Fruit fly (Drosophila melanogaster) whole organism, embryonic: Measurements from ENCODE around the gene CG44405.

Experiments
- Atf6 ChIP-seq: fragments of 200-800 bp; sonication (Bioruptor generic); IDR thresholded peaks from 2 replicates; pipeline ENCODE4 v1.3.6; 2022; ENCODE audit warnings: missing biosample characterization, missing genetic modification characterization
- BEAF-32 ChIP-seq: fragments of 200-800 bp; sonication (Bioruptor generic); optimal IDR thresholded peaks from 3 replicates; lab custom pipeline; 2017; ENCODE audit warnings: missing biosample characterization, missing genetic modification characterization, mild to moderate bottlenecking, moderate library complexity, missing genetic modification reagents
- CG10321 ChIP-seq: fragments of 200-800 bp; sonication (Bioruptor generic); IDR thresholded peaks from 2 replicates; pipeline ENCODE4 v1.3.6; 2022; ENCODE audit warnings: missing biosample characterization, missing genetic modification characterization
- CG10366 ChIP-seq: fragments of 200-800 bp; sonication (Bioruptor generic); IDR thresholded peaks from 2 replicates; pipeline ENCODE4 v1.3.6; 2022; ENCODE audit warnings: missing biosample characterization, missing genetic modification characterization
- CG13296 ChIP-seq: fragments of 200-800 bp; sonication (Bioruptor generic); optimal IDR thresholded peaks from 3 replicates; lab custom pipeline; 2018; ENCODE audit warnings: missing biosample characterization, mild to moderate bottlenecking, missing genetic modification characterization
- CG14710 ChIP-seq: fragments of 200-800 bp; sonication (Bioruptor generic); optimal IDR thresholded peaks from 3 replicates; lab custom pipeline; 2019; ENCODE audit warnings: missing biosample characterization, mild to moderate bottlenecking, missing genetic modification characterization, moderate library complexity
- CG15011 ChIP-seq: fragments of 200-800 bp; sonication (Bioruptor generic); optimal IDR thresholded peaks from 3 replicates; lab custom pipeline; 2018; ENCODE audit warnings: missing biosample characterization, mild to moderate bottlenecking, missing genetic modification characterization
- CG16863 ChIP-seq: fragments of 200-800 bp; sonication (Bioruptor generic); optimal IDR thresholded peaks from 3 replicates; lab custom pipeline; 2016; ENCODE audit warnings: missing biosample characterization, missing genetic modification characterization
- CG17612 ChIP-seq: fragments of 200-800 bp; sonication (Bioruptor generic); IDR thresholded peaks from 2 replicates; pipeline ENCODE4 v1.3.6; 2022; ENCODE audit warnings: missing biosample characterization, missing genetic modification characterization
- CG1832 ChIP-seq: fragments of 200-800 bp; sonication (Bioruptor generic); optimal IDR thresholded peaks from 2 replicates; lab custom pipeline; 2017; ENCODE audit warnings: missing biosample characterization, mild to moderate bottlenecking, missing genetic modification characterization, inconsistent platforms
- CG2120 ChIP-seq: fragments of 200-800 bp; sonication (Bioruptor generic); optimal IDR thresholded peaks from 3 replicates; lab custom pipeline; 2016; ENCODE audit warnings: missing biosample characterization, missing genetic modification characterization
- CG31441 ChIP-seq: fragments of 200-800 bp; sonication (Bioruptor generic); IDR thresholded peaks from 2 replicates; pipeline ENCODE4 v1.3.6; 2022; ENCODE audit warnings: missing biosample characterization, missing genetic modification characterization
- CG32532 ChIP-seq: fragments of 200-800 bp; sonication (Bioruptor generic); IDR thresholded peaks from 2 replicates; pipeline ENCODE4 v1.3.6; 2022; ENCODE audit warnings: missing biosample characterization, missing genetic modification characterization
- CG4328 ChIP-seq: fragments of 200-800 bp; sonication (Bioruptor generic); optimal IDR thresholded peaks from 3 replicates; lab custom pipeline; 2017; ENCODE audit warnings: missing biosample characterization, missing genetic modification reagents, missing genetic modification characterization
- CG4820 ChIP-seq: fragments of 200-800 bp; sonication (Bioruptor generic); optimal IDR thresholded peaks from 3 replicates; lab custom pipeline; 2016; ENCODE audit warnings: missing biosample characterization, missing genetic modification characterization
- CG4854 ChIP-seq: fragments of 200-800 bp; sonication (Bioruptor generic); optimal IDR thresholded peaks from 2 replicates; lab custom pipeline; 2016; ENCODE audit warnings: missing biosample characterization, missing genetic modification characterization, inconsistent platforms
- CG6689 ChIP-seq: fragments of 200-800 bp; sonication (Bioruptor generic); IDR thresholded peaks from 2 replicates; pipeline ENCODE4 v1.3.6; 2022; ENCODE audit warnings: missing biosample characterization, missing genetic modification characterization
- CG7556 ChIP-seq: fragments of 200-800 bp; sonication (Bioruptor generic); optimal IDR thresholded peaks from 2 replicates; lab custom pipeline; 2017; ENCODE audit warnings: missing biosample characterization, mild to moderate bottlenecking, missing genetic modification characterization
- CG8359 ChIP-seq: fragments of 200-800 bp; sonication (Bioruptor generic); optimal IDR thresholded peaks from 2 replicates; lab custom pipeline; 2017; ENCODE audit warnings: missing biosample characterization, mild to moderate bottlenecking, missing genetic modification characterization, borderline replicate concordance
- CoRest ChIP-seq: fragments of 200-800 bp; sonication (Bioruptor generic); optimal IDR thresholded peaks from 3 replicates; lab custom pipeline; 2018; ENCODE audit warnings: missing biosample characterization, mild to moderate bottlenecking, missing genetic modification characterization, moderate library complexity
- Dp ChIP-seq: fragments of 200-800 bp; sonication (Bioruptor generic); optimal IDR thresholded peaks from 2 replicates; lab custom pipeline; 2018; ENCODE audit warnings: missing biosample characterization, mild to moderate bottlenecking, missing genetic modification characterization, moderate library complexity
- E2f1 ChIP-seq: fragments of 200-800 bp; sonication (Bioruptor generic); IDR thresholded peaks from 2 replicates; pipeline ENCODE4 v1.3.6; 2022; ENCODE audit warnings: missing biosample characterization, missing genetic modification characterization
- E2f2 ChIP-seq: fragments of 200-800 bp; sonication (Bioruptor generic); IDR thresholded peaks from 2 replicates; pipeline ENCODE4 v1.3.6; 2022; ENCODE audit warnings: missing biosample characterization, missing genetic modification characterization
- Fer3 ChIP-seq: fragments of 200-800 bp; sonication (Bioruptor generic); optimal IDR thresholded peaks from 2 replicates; lab custom pipeline; 2018; ENCODE audit warnings: missing biosample characterization, mild to moderate bottlenecking, missing genetic modification characterization, moderate library complexity
- HHEX ChIP-seq: fragments of 200-800 bp; sonication (Bioruptor generic); optimal IDR thresholded peaks from 3 replicates; lab custom pipeline; 2017; ENCODE audit warnings: missing biosample characterization, mild to moderate bottlenecking, missing genetic modification characterization, missing genetic modification reagents
- Hmr ChIP-seq: fragments of 200-800 bp; sonication (Bioruptor generic); optimal IDR thresholded peaks from 3 replicates; lab custom pipeline; 2017; ENCODE audit warnings: mild to moderate bottlenecking, missing biosample characterization, missing genetic modification reagents, missing genetic modification characterization
- Hr3 ChIP-seq: fragments of 200-800 bp; sonication (Bioruptor generic); optimal IDR thresholded peaks from 3 replicates; lab custom pipeline; 2016; ENCODE audit warnings: missing biosample characterization, missing genetic modification characterization
- Hr51 ChIP-seq, 2 experiments: fragments of 200-800 bp; sonication (Bioruptor generic); optimal IDR thresholded peaks; 2 replicates in 1 of 2; 3 replicates in 1 of 2; lab custom pipeline; 2016 to 2018; ENCODE audit warnings: missing biosample characterization in 2 of 2, missing genetic modification characterization in 2 of 2, mild to moderate bottlenecking in 1 of 2, moderate library complexity in 1 of 2
- Jarid2 ChIP-seq: fragments of 200-800 bp; sonication (Bioruptor generic); optimal IDR thresholded peaks from 3 replicates; lab custom pipeline; 2017; ENCODE audit warnings: mild to moderate bottlenecking, missing biosample characterization, missing genetic modification reagents, missing genetic modification characterization
- Max ChIP-seq: fragments of 200-800 bp; sonication (Bioruptor generic); optimal IDR thresholded peaks from 2 replicates; lab custom pipeline; 2016; ENCODE audit warnings: missing biosample characterization, mild to moderate bottlenecking, missing genetic modification characterization
- Nf-YC ChIP-seq: fragments of 200-800 bp; optimal IDR thresholded peaks from 3 replicates; lab custom pipeline; 2019; ENCODE audit warnings: missing biosample characterization, mild to moderate bottlenecking, missing genetic modification characterization, moderate library complexity
- Optix ChIP-seq: fragments of 200-800 bp; sonication (Bioruptor generic); IDR thresholded peaks from 3 replicates; pipeline ENCODE4 v1.3.6; 2022; ENCODE audit warnings: missing biosample characterization, missing genetic modification characterization
- YL-1 ChIP-seq: fragments of 200-800 bp; sonication (Bioruptor generic); optimal IDR thresholded peaks from 3 replicates; lab custom pipeline; 2017; ENCODE audit warnings: missing biosample characterization, mild to moderate bottlenecking, missing genetic modification characterization
- ara ChIP-seq: fragments of 200-800 bp; sonication (Bioruptor generic); IDR thresholded peaks from 2 replicates; pipeline ENCODE4 v1.3.6; 2022; ENCODE audit warnings: missing biosample characterization, missing genetic modification characterization
- chinmo ChIP-seq: fragments of 200-800 bp; sonication (Bioruptor generic); IDR thresholded peaks from 4 replicates; pipeline ENCODE4 v1.3.6; 2022; ENCODE audit warnings: missing biosample characterization, missing genetic modification characterization; ENCODE audit not compliant: partially characterized antibody
- dpn ChIP-seq, 2 experiments: fragments of 200-800 bp; sonication (Bioruptor generic); optimal IDR thresholded peaks; 3 replicates each; lab custom pipeline; 2016; ENCODE audit warnings: missing biosample characterization in 2 of 2, missing genetic modification characterization in 2 of 2
- ems ChIP-seq: fragments of 200-800 bp; sonication (Bioruptor generic); optimal IDR thresholded peaks from 3 replicates; lab custom pipeline; 2016; ENCODE audit warnings: missing biosample characterization, missing genetic modification characterization
- fd102C ChIP-seq: fragments of 200-800 bp; sonication (Bioruptor generic); optimal IDR thresholded peaks from 2 replicates; lab custom pipeline; 2018; ENCODE audit warnings: missing biosample characterization, mild to moderate bottlenecking, missing genetic modification characterization, moderate library complexity
- gem ChIP-seq: fragments of 200-800 bp; sonication (Bioruptor generic); optimal IDR thresholded peaks from 2 replicates; lab custom pipeline; 2019; ENCODE audit warnings: missing biosample characterization, mild to moderate bottlenecking, missing genetic modification characterization, moderate library complexity
- gt ChIP-seq: fragments of 200-800 bp; sonication (Bioruptor generic); IDR thresholded peaks from 2 replicates; pipeline ENCODE4 v1.3.6; 2022; ENCODE audit warnings: missing biosample characterization, missing genetic modification characterization
- jing ChIP-seq: fragments of 200-800 bp; sonication (Bioruptor generic); optimal IDR thresholded peaks from 2 replicates; lab custom pipeline; 2018; ENCODE audit warnings: missing biosample characterization, mild to moderate bottlenecking, missing genetic modification characterization
- maf-S ChIP-seq: fragments of 200-800 bp; sonication (Bioruptor generic); optimal IDR thresholded peaks from 2 replicates; lab custom pipeline; 2016; ENCODE audit warnings: missing biosample characterization, missing genetic modification characterization
- nerfin-1 ChIP-seq: fragments of 200-800 bp; sonication (Bioruptor generic); optimal IDR thresholded peaks from 3 replicates; lab custom pipeline; 2019; ENCODE audit warnings: missing biosample characterization, mild to moderate bottlenecking, missing genetic modification characterization, moderate library complexity
- onecut ChIP-seq: fragments of 200-800 bp; sonication (Bioruptor generic); IDR thresholded peaks from 2 replicates; pipeline ENCODE4 v1.3.6; 2022; ENCODE audit warnings: missing biosample characterization, missing genetic modification characterization
- sd ChIP-seq: fragments of 200-800 bp; sonication (Bioruptor generic); optimal IDR thresholded peaks from 3 replicates; lab custom pipeline; 2018; ENCODE audit warnings: missing biosample characterization, mild to moderate bottlenecking, missing genetic modification characterization, moderate library complexity
- sens-2 ChIP-seq: fragments of 200-800 bp; sonication (Bioruptor generic); IDR thresholded peaks from 2 replicates; pipeline ENCODE4 v1.3.6; 2022; ENCODE audit warnings: missing biosample characterization, missing genetic modification characterization
- sima ChIP-seq: fragments of 200-800 bp; sonication (Bioruptor generic); optimal IDR thresholded peaks from 2 replicates; lab custom pipeline; 2016; ENCODE audit warnings: missing biosample characterization, missing genetic modification characterization
- sisA ChIP-seq: fragments of 200-800 bp; sonication (Bioruptor generic); IDR thresholded peaks from 2 replicates; pipeline ENCODE4 v1.3.6; 2022; ENCODE audit warnings: missing biosample characterization, missing genetic modification characterization
- slbo ChIP-seq: fragments of 200-800 bp; sonication (Bioruptor generic); IDR thresholded peaks from 2 replicates; pipeline ENCODE4 v1.3.6; 2022; ENCODE audit warnings: missing biosample characterization, missing genetic modification characterization
- sob ChIP-seq: fragments of 200-800 bp; sonication (Bioruptor generic); IDR thresholded peaks from 2 replicates; pipeline ENCODE4 v1.3.6; 2022; ENCODE audit warnings: missing biosample characterization, missing genetic modification characterization
- trem ChIP-seq: fragments of 200-800 bp; optimal IDR thresholded peaks from 3 replicates; lab custom pipeline; 2019; ENCODE audit warnings: missing biosample characterization, mild to moderate bottlenecking, missing genetic modification characterization, moderate library complexity

Gene CG44405

dm6 chr2L:16302773-16303279 lies 39.3 kb downstream of the CG44405 start, which contains the start of gene GMF (continued):
- TF ChIP-seq ara (no peak), ems (no peak), CG8359 (GFP tag; lab: Kevin White, UChicago) (no peak), Hr3 (GFP tag; lab: Kevin White, UChicago) (peak; percentile 37), onecut (GFP tag; lab: Robert Waterston, UW) (no peak), Nf-YC (tag; lab: Kevin White, UChicago) (peak; percentile 45), chinmo (GFP tag; lab: Robert Waterston, UW) (no peak), CG10321 (GFP tag; lab: Robert Waterston, UW) (no peak), dpn (GFP tag; optimal IDR thresholded peaks at IDR 0.05; lab: Kevin White, UChicago) (peak; percentile 9 to 27), CG4328 (GFP tag; lab: Kevin White, UChicago) (no peak), maf-S (GFP tag; lab: Kevin White, UChicago) (no peak), Hmr (GFP tag; lab: Kevin White, UChicago) (no peak), jing (GFP tag; lab: Kevin White, UChicago) (no peak), CG10366 (no peak), E2f2 (GFP tag; lab: Robert Waterston, UW) (peak; percentile 38; the same call in 1 of the 2 replicates), CG1832 (GFP tag; lab: Kevin White, UChicago) (no peak), CG16863 (GFP tag; lab: Kevin White, UChicago) (peak; percentile 1), sob (GFP tag; lab: Robert Waterston, UW) (no peak), CG32532 (GFP tag; lab: Robert Waterston, UW) (no peak), gt (no peak), gem (peak; percentile 74), trem (tag; lab: Kevin White, UChicago) (peak; percentile 61), BEAF-32 (peak; percentile 67), slbo (GFP tag; lab: Robert Waterston, UW) (peak; percentile 45; the same call in 1 of the 2 replicates), fd102C (GFP tag; lab: Kevin White, UChicago) (no peak), sima (no peak), E2f1 (GFP tag; lab: Robert Waterston, UW) (no peak), HHEX (no peak), CG17612 (no peak), Jarid2 (GFP tag; lab: Kevin White, UChicago) (no peak), CG6689 (GFP tag; lab: Robert Waterston, UW) (no peak), sd (tag; lab: Kevin White, UChicago) (peak; percentile 57), Fer3 (tag; lab: Kevin White, UChicago) (peak; percentile 20), Hr51 (GFP tag; optimal IDR thresholded peaks at IDR 0.05; lab: Kevin White, UChicago) (no peak), CG14710 (tag; lab: Kevin White, UChicago) (peak; percentile 86), CoRest (tag; lab: Kevin White, UChicago) (peak; percentile 72), nerfin-1 (tag; lab: Kevin White, UChicago) (peak; percentile 27), Max (GFP tag; lab: Kevin White, UChicago) (peak; percentile 46), sens-2 (GFP tag; lab: Robert Waterston, UW) (no peak), CG13296 (peak; percentile 22), Atf6 (no peak), Optix (no peak), CG7556 (GFP tag; lab: Kevin White, UChicago) (peak; percentile 30), Dp (GFP tag; lab: Kevin White, UChicago) (peak; percentile 13), CG4854 (GFP tag; lab: Kevin White, UChicago) (no peak), CG4820 (GFP tag; lab: Kevin White, UChicago) (peak; percentile 21), CG2120 (peak; percentile 41), sisA (GFP tag; lab: Robert Waterston, UW) (no peak), CG31441 (no peak; the same call in none of the 2 replicates), CG15011 (no peak), YL-1 (GFP tag; lab: Kevin White, UChicago) (peak; percentile 72)
